Worm (Caenorhabditis elegans) whole organism, mixed stage, embryonic: ENCODE results near the gene grd-2.

Experiments used
- M03D4.4 ChIP-seq: sonication (generic microtip); optimal IDR thresholded peaks from 2 replicates; lab custom pipeline; 2017; ENCODE audit warnings: mild to moderate bottlenecking, missing genetic modification characterization, missing compliant biosample characterization
- bed-3 ChIP-seq: fragments of 200-800 bp; sonication (Bioruptor generic); optimal IDR thresholded peaks from 3 replicates; lab custom pipeline; 2018; ENCODE audit warnings: mild to moderate bottlenecking, missing genetic modification characterization, moderate library complexity, missing compliant biosample characterization
- blmp-1 ChIP-seq: fragments of 150-350 bp; optimal IDR thresholded peaks from 2 replicates; lab custom pipeline; 2014; ENCODE audit warnings: missing biosample characterization, missing genetic modification characterization
- ceh-39 ChIP-seq: fragments of 150-350 bp; optimal IDR thresholded peaks from 2 replicates; lab custom pipeline; 2014; ENCODE audit warnings: missing biosample characterization, missing genetic modification characterization
- ces-1 ChIP-seq: fragments of 150-350 bp; optimal IDR thresholded peaks from 2 replicates; lab custom pipeline; 2014; ENCODE audit warnings: missing biosample characterization, missing genetic modification reagents, missing genetic modification characterization
- cnd-1 ChIP-seq: fragments of 200-800 bp; sonication (Bioruptor generic); optimal IDR thresholded peaks from 2 replicates; lab custom pipeline; 2018; ENCODE audit warnings: mild to moderate bottlenecking, missing genetic modification characterization, missing compliant biosample characterization
- drap-1 ChIP-seq: fragments of 200-800 bp; sonication (Bioruptor generic); optimal IDR thresholded peaks from 3 replicates; lab custom pipeline; 2018; ENCODE audit warnings: mild to moderate bottlenecking, missing genetic modification characterization, missing compliant biosample characterization
- elt-3 ChIP-seq: fragments of 150-350 bp; optimal IDR thresholded peaks from 2 replicates; lab custom pipeline; 2014; ENCODE audit warnings: missing biosample characterization, missing genetic modification characterization
- flh-1 ChIP-seq: fragments of 200-800 bp; sonication (Bioruptor generic); optimal IDR thresholded peaks from 2 replicates; lab custom pipeline; 2018; ENCODE audit warnings: mild to moderate bottlenecking, missing genetic modification characterization, moderate library complexity, missing compliant biosample characterization
- ham-2 ChIP-seq: fragments of 200-800 bp; sonication (Bioruptor generic); optimal IDR thresholded peaks from 2 replicates; lab custom pipeline; 2018; ENCODE audit warnings: mild to moderate bottlenecking, missing genetic modification characterization, missing compliant biosample characterization
- hlh-1 ChIP-seq: fragments of 150-350 bp; optimal IDR thresholded peaks from 2 replicates; lab custom pipeline; 2014; ENCODE audit warnings: missing biosample characterization, missing genetic modification reagents, missing genetic modification characterization
- lin-13 ChIP-seq: fragments of 150-350 bp; optimal IDR thresholded peaks from 2 replicates; lab custom pipeline; 2014; ENCODE audit warnings: missing biosample characterization, missing genetic modification characterization
- lin-32 ChIP-seq: fragments of 200-800 bp; sonication (Bioruptor generic); optimal IDR thresholded peaks from 2 replicates; lab custom pipeline; 2018; ENCODE audit warnings: mild to moderate bottlenecking, missing genetic modification characterization, missing compliant biosample characterization
- lsy-2 ChIP-seq: fragments of 150-350 bp; optimal IDR thresholded peaks from 2 replicates; lab custom pipeline; 2014; ENCODE audit warnings: missing biosample characterization, missing genetic modification characterization
- mab-5 ChIP-seq: fragments of 150-350 bp; optimal IDR thresholded peaks from 2 replicates; lab custom pipeline; 2014; ENCODE audit warnings: missing biosample characterization, missing genetic modification characterization
- mep-1 ChIP-seq: fragments of 150-350 bp; optimal IDR thresholded peaks from 2 replicates; lab custom pipeline; 2017; ENCODE audit warnings: missing biosample characterization, missing genetic modification reagents, missing genetic modification characterization, inconsistent platforms
- mls-2 ChIP-seq: sonication (generic microtip); optimal IDR thresholded peaks from 2 replicates; lab custom pipeline; 2016; ENCODE audit warnings: mild to moderate bottlenecking, missing genetic modification characterization, moderate library complexity, missing compliant biosample characterization
- nhr-12 ChIP-seq: fragments of 150-350 bp; optimal IDR thresholded peaks from 2 replicates; lab custom pipeline; 2014; ENCODE audit warnings: missing biosample characterization, missing genetic modification characterization
- nhr-2 ChIP-seq: fragments of 150-350 bp; optimal IDR thresholded peaks from 2 replicates; lab custom pipeline; 2014; ENCODE audit warnings: missing biosample characterization, missing genetic modification characterization
- nhr-237 ChIP-seq: fragments of 150-350 bp; optimal IDR thresholded peaks from 2 replicates; lab custom pipeline; 2014; ENCODE audit warnings: missing biosample characterization, missing genetic modification characterization
- nhr-28 ChIP-seq: fragments of 150-350 bp; optimal IDR thresholded peaks from 2 replicates; lab custom pipeline; 2014; ENCODE audit warnings: missing biosample characterization, missing genetic modification characterization
- nhr-76 ChIP-seq: sonication (generic microtip); optimal IDR thresholded peaks from 2 replicates; lab custom pipeline; 2017; ENCODE audit warnings: missing biosample characterization, missing genetic modification characterization
- pha-4 ChIP-seq: fragments of 150-350 bp; optimal IDR thresholded peaks from 2 replicates; lab custom pipeline; 2018; ENCODE audit warnings: missing biosample characterization, missing genetic modification reagents, missing genetic modification characterization
- sem-2 ChIP-seq: fragments of 200-800 bp; sonication (Bioruptor generic); optimal IDR thresholded peaks from 2 replicates; lab custom pipeline; 2018; ENCODE audit warnings: mild to moderate bottlenecking, missing genetic modification characterization, missing compliant biosample characterization
- snpc-4 ChIP-seq: fragments of 150-350 bp; optimal IDR thresholded peaks from 2 replicates; lab custom pipeline; 2014; ENCODE audit warnings: missing biosample characterization, missing genetic modification characterization
- sptf-1 ChIP-seq: sonication (generic microtip); optimal IDR thresholded peaks from 2 replicates; lab custom pipeline; 2017; ENCODE audit warnings: mild to moderate bottlenecking, missing genetic modification characterization, moderate library complexity, missing compliant biosample characterization
- tbx-8 ChIP-seq: fragments of 200-800 bp; sonication (Bioruptor generic); optimal IDR thresholded peaks from 2 replicates; lab custom pipeline; 2018; ENCODE audit warnings: mild to moderate bottlenecking, missing genetic modification characterization, moderate library complexity, missing compliant biosample characterization
- unc-62 ChIP-seq: fragments of 150-350 bp; optimal IDR thresholded peaks from 2 replicates; lab custom pipeline; 2014; ENCODE audit warnings: missing biosample characterization, missing genetic modification reagents, missing genetic modification characterization
- zip-8 ChIP-seq: fragments of 150-350 bp; optimal IDR thresholded peaks from 2 replicates; lab custom pipeline; 2014; ENCODE audit warnings: missing biosample characterization, missing genetic modification characterization
- ztf-11 ChIP-seq: fragments of 150-350 bp; optimal IDR thresholded peaks from 2 replicates; lab custom pipeline; 2014; ENCODE audit warnings: missing biosample characterization, missing genetic modification characterization

grd-2 gene

DNA sequence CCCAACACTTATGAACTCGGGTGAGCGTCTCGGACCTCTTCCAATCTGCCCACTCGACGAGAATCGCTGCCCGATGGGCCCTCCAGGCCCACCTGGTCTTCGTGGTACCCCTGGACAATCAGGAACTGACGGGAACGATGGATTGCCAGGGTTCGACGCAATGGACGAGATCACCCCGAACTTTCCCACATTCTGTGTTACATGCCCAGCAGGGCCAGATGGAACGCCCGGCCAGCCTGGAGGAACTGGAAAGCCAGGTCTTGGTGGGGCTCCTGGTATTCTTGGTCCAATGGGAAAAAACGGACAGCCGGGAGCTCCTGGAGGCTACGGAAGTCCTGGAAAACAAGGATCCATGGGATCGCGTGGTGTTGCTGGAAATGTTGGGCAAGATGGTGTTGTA is 8.9 kb upstream of the grd-2 start:
- no peak for TF ChIP-seq snpc-4 (tag; lab: Kevin White, UChicago)
- TF ChIP-seq ces-1 (GFP tag; lab: Kevin White, UChicago) = no peak
- no peak for TF ChIP-seq cnd-1 (tag; lab: Kevin White, UChicago)
- TF ChIP-seq ham-2 (GFP tag; lab: Kevin White, UChicago) = no peak
- no peak for TF ChIP-seq bed-3 (GFP tag; lab: Kevin White, UChicago)
- TF ChIP-seq ceh-39 (tag; lab: Kevin White, UChicago) = no peak
- TF ChIP-seq flh-1 (GFP tag; lab: Kevin White, UChicago) = no peak
- TF ChIP-seq mls-2 (tag; lab: Kevin White, UChicago) = no peak
- TF ChIP-seq lsy-2 = no peak
- TF ChIP-seq ztf-11 = no peak
- TF ChIP-seq nhr-28 (tag; lab: Kevin White, UChicago) = no peak

DNA sequence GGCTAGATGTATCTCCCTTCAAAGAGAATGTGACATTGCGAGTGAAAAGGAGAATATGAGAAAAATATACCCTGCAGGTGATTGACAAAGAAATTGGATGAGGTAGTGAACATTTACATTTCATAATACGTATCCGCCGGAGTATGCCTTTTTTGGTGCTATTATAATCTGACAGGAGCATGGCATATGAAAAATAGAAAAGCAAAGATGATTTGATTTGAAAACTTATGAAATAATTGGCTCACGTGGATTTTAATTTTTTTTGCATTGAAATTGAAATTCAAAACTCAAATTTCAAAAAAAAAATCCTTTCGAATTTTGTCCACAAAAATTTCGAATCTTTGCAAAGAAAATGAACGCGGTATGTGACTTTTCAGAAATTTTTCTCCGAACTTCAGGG is 6.6 kb upstream of the grd-2 start, which contains the start of gene ttr-11:
Gene ttr-11 (plus strand): TSS at position 301 of the 400 bp plus-strand sequence.
- no peak for TF ChIP-seq nhr-237 (tag; lab: Kevin White, UChicago)
- TF ChIP-seq nhr-28 (tag; lab: Kevin White, UChicago) = no peak
- no peak for TF ChIP-seq tbx-8 (GFP tag; lab: Kevin White, UChicago)
- no peak for TF ChIP-seq mep-1 (tag; lab: Kevin White, UChicago)
- no peak for TF ChIP-seq sptf-1
- TF ChIP-seq ces-1 (GFP tag; lab: Kevin White, UChicago) = no peak
- TF ChIP-seq hlh-1 (tag; lab: Kevin White, UChicago) = no peak
- TF ChIP-seq cnd-1 (tag; lab: Kevin White, UChicago) = no peak
- no peak for TF ChIP-seq nhr-2 (tag; lab: Kevin White, UChicago)
- TF ChIP-seq ztf-11 = no peak
- TF ChIP-seq elt-3 (tag; lab: Kevin White, UChicago) = no peak
- TF ChIP-seq drap-1 (GFP tag; lab: Kevin White, UChicago) = no peak
- no peak for TF ChIP-seq flh-1 (GFP tag; lab: Kevin White, UChicago)
- no peak for TF ChIP-seq lin-32
- TF ChIP-seq nhr-12 (tag; lab: Kevin White, UChicago) = no peak
- no peak for TF ChIP-seq sem-2

DNA sequence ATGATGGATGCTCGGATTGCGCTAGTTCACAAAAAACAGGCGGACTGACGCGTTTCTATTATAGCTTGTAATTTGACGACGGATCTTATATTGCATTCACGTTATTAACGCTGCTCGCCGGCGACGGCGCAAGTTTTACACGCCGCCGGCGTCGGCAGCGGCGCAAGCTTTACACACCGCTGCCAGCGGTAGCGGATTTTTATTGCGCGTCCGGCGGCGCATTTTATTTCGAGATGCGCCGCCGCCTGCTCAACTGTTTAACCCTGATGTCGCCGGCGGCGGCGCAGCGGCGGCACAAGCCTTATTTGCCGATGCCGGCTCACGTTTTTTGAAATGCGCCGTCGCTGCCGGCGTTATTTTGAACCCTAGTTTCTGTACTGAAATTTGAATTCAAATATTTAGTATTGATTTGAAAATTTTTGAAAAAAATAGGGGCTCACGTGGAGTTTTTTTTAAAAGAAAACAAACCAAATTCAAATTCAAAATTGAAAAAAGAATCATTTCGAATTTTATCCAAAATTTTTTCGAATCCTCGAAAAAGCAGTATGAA is 4.9 kb upstream of the grd-2 start, which contains the start of gene ttr-57:
Gene ttr-57 (plus strand): TSS at position 500 of the 550 bp plus-strand sequence.
- TF ChIP-seq nhr-2 (tag; lab: Kevin White, UChicago) (no peak), elt-3 (tag; lab: Kevin White, UChicago) (no peak), lin-13 (tag; lab: Kevin White, UChicago) (no peak), pha-4 (no peak), unc-62 (GFP tag; lab: Kevin White, UChicago) (no peak), nhr-76 (no peak), blmp-1 (no peak), M03D4.4 (tag; lab: Kevin White, UChicago) (no peak), ces-1 (GFP tag; lab: Kevin White, UChicago) (no peak), ztf-11 (no peak), sem-2 (no peak), snpc-4 (tag; lab: Kevin White, UChicago) (no peak), mls-2 (tag; lab: Kevin White, UChicago) (no peak), ham-2 (GFP tag; lab: Kevin White, UChicago) (no peak), drap-1 (GFP tag; lab: Kevin White, UChicago) (no peak)

ce11 chrV:20605812-20606211 is 3.8 kb upstream of the grd-2 start:
- TF ChIP-seq sptf-1 = peak; percentile 56

DNA sequence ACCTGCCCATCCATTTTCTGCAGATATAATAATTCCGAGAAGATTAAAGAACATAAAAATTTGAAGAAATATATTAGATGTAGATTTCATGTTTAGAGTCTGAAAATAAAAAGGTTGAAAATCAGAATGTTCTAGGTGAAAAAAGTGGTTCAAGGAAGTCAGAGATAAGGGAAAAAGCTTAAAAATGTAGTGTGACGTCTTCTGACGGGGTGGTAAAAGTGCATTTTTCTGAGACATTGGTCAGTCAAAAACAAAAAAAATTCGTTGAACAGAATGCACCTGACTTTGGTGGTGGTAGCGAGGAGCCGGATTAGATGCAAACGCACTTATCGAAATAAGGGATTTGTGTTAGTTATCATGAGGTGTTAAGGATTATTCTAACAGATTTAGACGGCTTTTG is 3.0 kb upstream of the grd-2 start, which contains the start of gene F46B3.23:
Gene F46B3.23 (minus strand): TSS at position 101 of the 400 bp plus-strand sequence.
- TF ChIP-seq zip-8 (tag; lab: Kevin White, UChicago) = no peak
- no peak for TF ChIP-seq ces-1 (GFP tag; lab: Kevin White, UChicago)
- no peak for TF ChIP-seq blmp-1
- TF ChIP-seq flh-1 (GFP tag; lab: Kevin White, UChicago) = no peak
- TF ChIP-seq ham-2 (GFP tag; lab: Kevin White, UChicago) = no peak
- TF ChIP-seq mab-5 (tag; lab: Kevin White, UChicago) = no peak
- TF ChIP-seq nhr-28 (tag; lab: Kevin White, UChicago) = no peak
- TF ChIP-seq, all 35 proteins: peak for 0
